Fruit fly (Drosophila melanogaster): ENCODE results near the gene Itpr.

Gene Itpr

dm6 chr3R:5565623-5566022 is 48.7 kb downstream of the Itpr start (continued):
- TF ChIP-seq CG17829 (tag; optimal IDR thresholded peaks at IDR 0.05): peak; percentile 51
- TF ChIP-seq tap (tag; optimal IDR thresholded peaks at IDR 0.05): peak; percentile 74
- peak; percentile 74 for TF ChIP-seq az2 (GFP tag; optimal IDR thresholded peaks at IDR 0.05)
- peak; percentile 55 for TF ChIP-seq Myb (GFP tag; optimal IDR thresholded peaks at IDR 0.05)
- peak; percentile 48 for TF ChIP-seq CG5245 (GFP tag; optimal IDR thresholded peaks at IDR 0.05)
- no peak for TF ChIP-seq CG7745 (tag; optimal IDR thresholded peaks at IDR 0.05)
- peak; percentile 33 for TF ChIP-seq CG15601 (tag; optimal IDR thresholded peaks at IDR 0.05)
- TF ChIP-seq CG2120 (GFP tag; optimal IDR thresholded peaks at IDR 0.05): peak; percentile 88
- peak; percentile 85 for TF ChIP-seq caup (GFP tag; optimal IDR thresholded peaks at IDR 0.05; ENCODE audit: severe bottlenecking)
- no peak for TF ChIP-seq CG6791 (GFP tag; IDR thresholded peaks at IDR 0.05; ENCODE audit: partially characterized antibody)
- no peak for TF ChIP-seq crp (GFP tag; optimal IDR thresholded peaks at IDR 0.05)
- TF ChIP-seq tll (GFP tag; optimal IDR thresholded peaks at IDR 0.05): no peak
- peak; percentile 73 for TF ChIP-seq salm (tag; optimal IDR thresholded peaks at IDR 0.05)
- peak; percentile 5 for TF ChIP-seq CG9797 (GFP tag; optimal IDR thresholded peaks at IDR 0.05)
- TF ChIP-seq CG30431 (GFP tag; optimal IDR thresholded peaks at IDR 0.05): peak; percentile 54
- TF ChIP-seq Atf3 (GFP tag; optimal IDR thresholded peaks at IDR 0.05): peak; percentile 70
- peak; percentile 82 for TF ChIP-seq bab2 (GFP tag; optimal IDR thresholded peaks at IDR 0.05)
- TF ChIP-seq HmgD (GFP tag; optimal IDR thresholded peaks at IDR 0.05): no peak
- TF ChIP-seq CG10959 (GFP tag; IDR thresholded peaks at IDR 0.05): no peak
- peak; percentile 46 for TF ChIP-seq CG16815 (GFP tag; optimal IDR thresholded peaks at IDR 0.05)
- peak; percentile 74; the same call in 2 of the 3 replicates for TF ChIP-seq C15 (GFP tag; IDR thresholded peaks at IDR 0.05)
- no peak for TF ChIP-seq psq (GFP tag; optimal IDR thresholded peaks at IDR 0.05)
- TF ChIP-seq CG32767 (GFP tag; IDR thresholded peaks at IDR 0.05): peak; percentile 67; the same call in 1 of the 2 replicates
- no peak for TF ChIP-seq unc-4 (GFP tag; IDR thresholded peaks at IDR 0.05; ENCODE audit: partially characterized antibody)
- peak; percentile 71 for TF ChIP-seq CG13775 (GFP tag; optimal IDR thresholded peaks at IDR 0.05)
- TF ChIP-seq Dip3 (GFP tag; optimal IDR thresholded peaks at IDR 0.05): peak; percentile 75
- TF ChIP-seq al (GFP tag; IDR thresholded peaks at IDR 0.05): peak; percentile 70
- no peak for TF ChIP-seq CG14860 (GFP tag; IDR thresholded peaks at IDR 0.05; ENCODE audit: partially characterized antibody)
- peak; percentile 82 for TF ChIP-seq CG10209 (GFP tag; optimal IDR thresholded peaks at IDR 0.05)
- peak; percentile 41 for TF ChIP-seq CG13123 (GFP tag; optimal IDR thresholded peaks at IDR 0.05)
- no peak for TF ChIP-seq CG16813 (GFP tag; IDR thresholded peaks at IDR 0.05; ENCODE audit: partially characterized antibody)
- TF ChIP-seq CG7928 (GFP tag; optimal IDR thresholded peaks at IDR 0.05): no peak
- peak; percentile 74 for TF ChIP-seq Hr3 (GFP tag; optimal IDR thresholded peaks at IDR 0.05)
- TF ChIP-seq bigmax (GFP tag; optimal IDR thresholded peaks at IDR 0.05): peak; percentile 16
- peak; percentile 53 for TF ChIP-seq CG4282 (GFP tag; optimal IDR thresholded peaks at IDR 0.05)
- peak; percentile 96 for TF ChIP-seq sens (GFP tag)
- peak; percentile 41 for TF ChIP-seq pb (GFP tag; optimal IDR thresholded peaks at IDR 0.05)
- peak; percentile 6 for TF ChIP-seq CG3995 (GFP tag; optimal IDR thresholded peaks at IDR 0.05)
- TF ChIP-seq odd (GFP tag; optimal IDR thresholded peaks at IDR 0.05): peak; percentile 57
- TF ChIP-seq Dref (GFP tag; IDR thresholded peaks at IDR 0.05): no peak
- no peak for TF ChIP-seq CG10565 (GFP tag; optimal IDR thresholded peaks at IDR 0.05)
- no peak for TF ChIP-seq corto (GFP tag; optimal IDR thresholded peaks at IDR 0.05)
- peak; percentile 69 for TF ChIP-seq Blimp-1 (GFP tag; optimal IDR thresholded peaks at IDR 0.05)
- TF ChIP-seq slbo (GFP tag; IDR thresholded peaks at IDR 0.05): peak; percentile 92
- no peak for TF ChIP-seq CG15696 (tag; optimal IDR thresholded peaks at IDR 0.05)
- TF ChIP-seq CG8290 (GFP tag; optimal IDR thresholded peaks at IDR 0.05): no peak
- peak in 1 of 2 experiments; percentile 84 for TF ChIP-seq CG8290 (tag; optimal IDR thresholded peaks at IDR 0.05)
- TF ChIP-seq fd64A (GFP tag; optimal IDR thresholded peaks at IDR 0.05): peak; percentile 51
- peak; percentile 14 for TF ChIP-seq CTCF (GFP tag; optimal IDR thresholded peaks at IDR 0.05)
- TF ChIP-seq ap (GFP tag; IDR thresholded peaks at IDR 0.05): peak; percentile 64
- peak; percentile 78 for TF ChIP-seq Asciz (GFP tag; optimal IDR thresholded peaks at IDR 0.05)
